Worm (Caenorhabditis elegans) whole organism, L4 larva: ENCODE results near the gene Y53C12A.10.

Experiments
- D1046.2 ChIP-seq: fragments of 200-800 bp; sonication (Bioruptor generic); IDR thresholded peaks from 2 replicates; pipeline ENCODE4 v1.3.6; 2022; ENCODE audit warnings: missing genetic modification characterization, missing compliant biosample characterization
- F10B5.3 ChIP-seq: sonication (generic microtip); optimal IDR thresholded peaks from 2 replicates; lab custom pipeline; 2016; ENCODE audit warnings: mild to moderate bottlenecking, missing genetic modification characterization, missing compliant biosample characterization
- F26F4.8 ChIP-seq: fragments of 200-800 bp; sonication (Bioruptor generic); conservative IDR thresholded peaks from 2 replicates; pipeline ENCODE4 v1.3.6; 2022; ENCODE audit warnings: missing genetic modification characterization, missing compliant biosample characterization
- F37D6.2 ChIP-seq: sonication (generic microtip); optimal IDR thresholded peaks from 2 replicates; lab custom pipeline; 2016; ENCODE audit warnings: mild to moderate bottlenecking, missing genetic modification characterization, missing compliant biosample characterization
- Y48G9A.11 ChIP-seq: fragments of 200-800 bp; sonication (Bioruptor generic); IDR thresholded peaks from 2 replicates; pipeline ENCODE4 v1.3.6; 2022; ENCODE audit warnings: missing genetic modification reagents, missing genetic modification characterization, missing compliant biosample characterization
- Y75B8A.6 ChIP-seq: fragments of 200-800 bp; sonication (Bioruptor generic); IDR thresholded peaks from 2 replicates; pipeline ENCODE4 v1.3.6; 2022; ENCODE audit warnings: missing genetic modification reagents, missing genetic modification characterization, missing compliant biosample characterization
- ZK337.2 ChIP-seq: fragments of 200-800 bp; sonication (Bioruptor generic); IDR thresholded peaks from 2 replicates; pipeline ENCODE4 v1.3.6; 2022; ENCODE audit warnings: missing genetic modification reagents, missing genetic modification characterization, missing compliant biosample characterization
- aly-2 ChIP-seq: sonication (generic microtip); optimal IDR thresholded peaks from 2 replicates; lab custom pipeline; 2018; ENCODE audit warnings: missing biosample characterization, missing genetic modification characterization
- ama-1 ChIP-seq: fragments of 150-350 bp; optimal IDR thresholded peaks from 2 replicates; lab custom pipeline; 2014; ENCODE audit warnings: inconsistent platforms, mixed read lengths
- arid-1 ChIP-seq: fragments of 200-800 bp; sonication (Bioruptor generic); conservative IDR thresholded peaks from 2 replicates; pipeline ENCODE4 v1.3.6; 2022; ENCODE audit warnings: missing genetic modification reagents, missing genetic modification characterization, missing compliant biosample characterization
- attf-4 ChIP-seq: sonication (generic microtip); optimal IDR thresholded peaks from 3 replicates; lab custom pipeline; 2017; ENCODE audit warnings: missing biosample characterization, missing genetic modification characterization
- ceh-20 ChIP-seq: fragments of 200-800 bp; sonication (Bioruptor generic); IDR thresholded peaks from 2 replicates; pipeline ENCODE4 v1.3.6; 2022; ENCODE audit warnings: missing genetic modification reagents, missing genetic modification characterization, missing compliant biosample characterization
- ceh-44 ChIP-seq: fragments of 200-800 bp; sonication (Bioruptor generic); IDR thresholded peaks from 2 replicates; pipeline ENCODE4 v1.3.6; 2022; ENCODE audit warnings: missing genetic modification reagents, missing genetic modification characterization, missing compliant biosample characterization
- ceh-62 ChIP-seq: sonication (generic microtip); optimal IDR thresholded peaks from 2 replicates; lab custom pipeline; 2017; ENCODE audit warnings: missing biosample characterization, missing genetic modification characterization
- ceh-82 ChIP-seq: sonication (generic microtip); optimal IDR thresholded peaks from 2 replicates; lab custom pipeline; 2017; ENCODE audit warnings: missing biosample characterization, missing genetic modification characterization
- ces-1 ChIP-seq: fragments of 150-350 bp; sonication (generic microtip); optimal IDR thresholded peaks from 4 replicates; lab custom pipeline; 2014; ENCODE audit warnings: missing biosample characterization, missing genetic modification reagents, missing genetic modification characterization
- ctbp-1 ChIP-seq: fragments of 200-800 bp; sonication (Bioruptor generic); IDR thresholded peaks from 2 replicates; pipeline ENCODE4 v1.3.6; 2022; ENCODE audit warnings: missing genetic modification reagents, missing genetic modification characterization, missing compliant biosample characterization
- daf-16 ChIP-seq, 3 experiments: sonication (generic microtip); optimal IDR thresholded peaks; 2 replicates each; lab custom pipeline; 2016 to 2017; ENCODE audit warnings: missing genetic modification characterization in 3 of 3, missing genetic modification reagents in 3 of 3, mild to moderate bottlenecking in 2 of 3, missing compliant biosample characterization in 2 of 3, missing biosample characterization in 1 of 3, moderate library complexity in 1 of 3
- daf-19 ChIP-seq: fragments of 200-800 bp; sonication (Bioruptor generic); conservative IDR thresholded peaks from 2 replicates; pipeline ENCODE4 v1.3.6; 2022; ENCODE audit warnings: missing genetic modification characterization, missing compliant biosample characterization
- daf-8 ChIP-seq: fragments of 200-800 bp; sonication (Bioruptor generic); IDR thresholded peaks from 2 replicates; pipeline ENCODE4 v1.3.6; 2022; ENCODE audit warnings: missing genetic modification characterization, missing compliant biosample characterization
- dmd-6 ChIP-seq: fragments of 200-800 bp; sonication (Bioruptor generic); IDR thresholded peaks from 2 replicates; pipeline ENCODE4 v1.3.6; 2022; ENCODE audit warnings: missing genetic modification reagents, missing genetic modification characterization, missing compliant biosample characterization
- fos-1 ChIP-seq: fragments of 150-350 bp; optimal IDR thresholded peaks from 2 replicates; lab custom pipeline; 2014; ENCODE audit warnings: missing biosample characterization, missing genetic modification characterization
- hlh-30 ChIP-seq: sonication (generic microtip); optimal IDR thresholded peaks from 2 replicates; lab custom pipeline; 2017; ENCODE audit warnings: antibody characterized with exemption, mild to moderate bottlenecking, missing genetic modification characterization, missing compliant biosample characterization; ENCODE audit not compliant: insufficient read depth
- hmg-1.1 ChIP-seq: fragments of 200-800 bp; sonication (Bioruptor generic); IDR thresholded peaks from 2 replicates; pipeline ENCODE4 v1.3.6; 2022; ENCODE audit warnings: missing genetic modification reagents, missing genetic modification characterization, missing compliant biosample characterization
- lim-7 ChIP-seq: fragments of 200-800 bp; sonication (Bioruptor generic); IDR thresholded peaks from 2 replicates; pipeline ENCODE4 v1.3.6; 2022; ENCODE audit warnings: missing genetic modification characterization, missing compliant biosample characterization
- lin-1 ChIP-seq: fragments of 200-800 bp; sonication (Bioruptor generic); IDR thresholded peaks from 2 replicates; pipeline ENCODE4 v1.3.6; 2022; ENCODE audit warnings: missing genetic modification reagents, missing genetic modification characterization, missing compliant biosample characterization
- lsy-2 ChIP-seq, 2 experiments: fragments of 150-350 bp in 1 of 2; sonication (generic microtip) in 1 of 2; optimal IDR thresholded peaks; 2 replicates each; lab custom pipeline; 2014 to 2017; ENCODE audit warnings: missing biosample characterization in 2 of 2, missing genetic modification characterization in 2 of 2
- madf-9 ChIP-seq: fragments of 200-800 bp; sonication (Bioruptor generic); conservative IDR thresholded peaks from 2 replicates; pipeline ENCODE4 v1.3.6; 2022; ENCODE audit warnings: missing genetic modification reagents, missing genetic modification characterization, missing compliant biosample characterization
- mep-1 ChIP-seq: fragments of 150-350 bp; sonication (generic microtip); optimal IDR thresholded peaks from 3 replicates; lab custom pipeline; 2014; ENCODE audit warnings: missing biosample characterization, missing genetic modification characterization
- mes-2 ChIP-seq: sonication (generic microtip); optimal IDR thresholded peaks from 2 replicates; lab custom pipeline; 2016; ENCODE audit warnings: missing genotype, mild to moderate bottlenecking, missing genetic modification characterization, missing compliant biosample characterization; ENCODE audit not compliant: poor library complexity, severe bottlenecking
- mxl-3 ChIP-seq: fragments of 200-800 bp; sonication (Bioruptor generic); optimal IDR thresholded peaks from 2 replicates; lab custom pipeline; 2018; ENCODE audit warnings: mild to moderate bottlenecking, missing genetic modification characterization, missing compliant biosample characterization
- nhr-11 ChIP-seq: fragments of 150-350 bp; optimal IDR thresholded peaks from 2 replicates; lab custom pipeline; 2014; ENCODE audit warnings: missing biosample characterization, missing genetic modification characterization
- nhr-28 ChIP-seq: fragments of 150-350 bp; optimal IDR thresholded peaks from 2 replicates; lab custom pipeline; 2014; ENCODE audit warnings: missing biosample characterization, missing genetic modification characterization
- nhr-41 ChIP-seq: fragments of 200-800 bp; sonication (Bioruptor generic); IDR thresholded peaks from 2 replicates; pipeline ENCODE4 v1.3.6; 2022; ENCODE audit warnings: missing genetic modification reagents, missing genetic modification characterization, missing compliant biosample characterization
- nhr-42 ChIP-seq: fragments of 200-800 bp; sonication (Bioruptor generic); IDR thresholded peaks from 2 replicates; pipeline ENCODE4 v1.3.6; 2022; ENCODE audit warnings: missing genetic modification characterization, missing compliant biosample characterization
- nhr-6 ChIP-seq: fragments of 150-350 bp; optimal IDR thresholded peaks from 2 replicates; lab custom pipeline; 2014; ENCODE audit warnings: missing biosample characterization, missing genetic modification characterization
- nhr-77 ChIP-seq: fragments of 150-350 bp; optimal IDR thresholded peaks from 2 replicates; lab custom pipeline; 2014; ENCODE audit warnings: missing biosample characterization, missing genetic modification characterization
- pha-4 ChIP-seq, 2 experiments: fragments of 150-350 bp in 1 of 2; fragments of 200-800 bp in 1 of 2; sonication (Bioruptor generic) in 1 of 2; IDR thresholded peaks in 1 of 2; optimal IDR thresholded peaks in 1 of 2; 2 replicates each; pipeline versions ENCODE4 v1.3.6 to Lab custom; 2014 to 2022; ENCODE audit warnings: missing genetic modification characterization in 2 of 2, missing genetic modification reagents in 2 of 2, missing biosample characterization in 1 of 2, missing compliant biosample characterization in 1 of 2
- php-3 ChIP-seq: fragments of 200-800 bp; sonication (Bioruptor generic); IDR thresholded peaks from 2 replicates; pipeline ENCODE4 v1.3.6; 2022; ENCODE audit warnings: missing genetic modification reagents, missing genetic modification characterization, missing compliant biosample characterization
- rbr-2 ChIP-seq: sonication (generic microtip); optimal IDR thresholded peaks from 2 replicates; lab custom pipeline; 2016; ENCODE audit warnings: missing genotype, missing genetic modification characterization, missing compliant biosample characterization
- snpc-1.2 ChIP-seq: fragments of 200-800 bp; sonication (Bioruptor generic); IDR thresholded peaks from 2 replicates; pipeline ENCODE4 v1.3.6; 2022; ENCODE audit warnings: missing genetic modification reagents, missing genetic modification characterization, missing compliant biosample characterization
- spr-1 ChIP-seq: sonication (generic microtip); optimal IDR thresholded peaks from 2 replicates; lab custom pipeline; 2016; ENCODE audit warnings: mild to moderate bottlenecking, missing genetic modification characterization, missing compliant biosample characterization
- tag-97 ChIP-seq: fragments of 200-800 bp; sonication (Bioruptor generic); IDR thresholded peaks from 2 replicates; pipeline ENCODE4 v1.3.6; 2022; ENCODE audit warnings: missing genetic modification characterization, missing compliant biosample characterization
- unc-130 ChIP-seq: sonication (generic microtip); optimal IDR thresholded peaks from 2 replicates; lab custom pipeline; 2016; ENCODE audit warnings: missing genetic modification reagents, missing genetic modification characterization, missing compliant biosample characterization
- unc-62 ChIP-seq, 3 experiments: fragments of 150-350 bp in 1 of 3; sonication (generic microtip); optimal IDR thresholded peaks in 2 of 3; peaks in 1 of 3; 1 replicate in 1 of 3; 2 replicates in 2 of 3; lab custom pipeline; 2014 to 2017; ENCODE audit warnings: missing biosample characterization in 3 of 3, missing genetic modification characterization in 3 of 3, missing genetic modification reagents in 3 of 3, missing genotype in 1 of 3
- zag-1 ChIP-seq: fragments of 150-350 bp; optimal IDR thresholded peaks from 2 replicates; lab custom pipeline; 2014; ENCODE audit warnings: missing biosample characterization, missing genetic modification characterization
- zip-2 ChIP-seq: fragments of 150-350 bp; optimal IDR thresholded peaks from 2 replicates; lab custom pipeline; 2014; ENCODE audit warnings: missing biosample characterization, missing genetic modification characterization

Y53C12A.10 gene

DNA sequence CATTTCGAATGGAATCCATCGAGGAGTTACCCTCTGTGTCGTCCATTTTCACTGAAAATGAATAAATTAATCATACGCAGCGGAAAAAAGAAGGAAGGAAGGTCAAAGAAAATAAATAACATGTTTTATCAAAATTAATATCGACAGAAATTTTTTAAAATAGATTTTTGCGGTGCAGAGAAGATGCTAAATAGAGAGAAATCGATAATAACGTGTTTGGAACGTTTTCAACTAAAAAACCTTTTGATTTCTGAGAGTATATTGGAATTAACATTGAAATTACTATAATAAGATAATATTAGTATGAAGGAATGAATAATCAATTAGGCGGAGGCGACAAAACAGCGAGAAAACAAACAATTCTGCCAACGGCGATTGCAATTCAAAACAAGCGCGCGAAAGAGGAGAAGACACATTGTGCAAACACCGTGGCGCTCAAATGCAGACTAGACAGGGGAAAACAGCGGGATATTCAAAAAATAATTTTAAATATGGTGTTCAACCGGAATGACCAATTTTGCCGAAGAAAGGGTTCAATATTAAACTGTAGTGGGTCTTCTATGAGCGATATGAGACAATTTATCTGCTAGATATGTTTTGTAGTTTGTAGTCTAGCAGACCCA, 11.9 kb upstream of the Y53C12A.10 start, which contains the start of gene wee-1.3 (continued):
- TF ChIP-seq spr-1, result peak; percentile 12
- TF ChIP-seq nhr-28 (tag; lab: Kevin White, UChicago), result peak; percentile 60
- no peak for TF ChIP-seq fos-1
- TF ChIP-seq nhr-6 (tag; lab: Kevin White, UChicago), result peak; percentile 73

DNA sequence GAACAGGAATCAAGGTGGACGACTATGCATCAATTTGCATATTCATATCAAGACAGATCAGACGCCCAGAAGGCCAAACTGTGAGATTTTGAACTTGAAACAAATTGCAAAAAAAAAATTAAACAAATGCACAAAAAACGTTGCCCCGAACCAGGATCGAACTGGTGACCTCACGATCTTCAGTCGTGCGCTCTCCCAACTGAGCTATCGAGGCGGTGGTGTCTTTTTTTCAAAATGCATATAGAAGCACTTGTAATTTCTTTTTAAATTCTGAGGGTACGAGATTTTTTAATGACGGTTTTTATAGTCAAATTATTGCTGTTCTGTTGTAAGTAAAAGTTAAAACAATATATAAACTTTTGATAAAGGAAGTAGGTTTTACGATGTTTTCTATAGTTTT, 8.4 kb upstream of the Y53C12A.10 start:
- peak; percentile 58; the same call in 1 of the 2 replicates for TF ChIP-seq pha-4 (GFP tag; IDR thresholded peaks at IDR 0.05; lab: Robert Waterston, UW)
- TF ChIP-seq pha-4 (tag; optimal IDR thresholded peaks at IDR 0.05; lab: Kevin White, UChicago), result no peak
- TF ChIP-seq F26F4.8 (GFP tag; lab: Robert Waterston, UW), result no peak
- TF ChIP-seq hmg-1.1 (GFP tag; lab: Robert Waterston, UW), result no peak
- no peak for TF ChIP-seq aly-2 (tag; lab: Kevin White, UChicago)
- TF ChIP-seq snpc-1.2 (GFP tag; lab: Robert Waterston, UW), result no peak
- peak; percentile 32 for TF ChIP-seq mep-1 (tag; lab: Kevin White, UChicago)
- TF ChIP-seq attf-4 (tag; lab: Kevin White, UChicago), result no peak
- no peak for TF ChIP-seq Y75B8A.6 (GFP tag; lab: Robert Waterston, UW)
- TF ChIP-seq ctbp-1 (GFP tag; lab: Robert Waterston, UW), result no peak
- TF ChIP-seq nhr-6 (tag; lab: Kevin White, UChicago), result no peak
- peak; percentile 0 for TF ChIP-seq unc-130 (GFP tag; lab: Kevin White, UChicago)
- TF ChIP-seq lin-1 (GFP tag; lab: Robert Waterston, UW), result no peak
- no peak for TF ChIP-seq F10B5.3
- peak; percentile 59 for TF ChIP-seq mes-2 (tag; lab: Kevin White, UChicago)
- TF ChIP-seq zip-2, result no peak
- no peak for TF ChIP-seq daf-8
- no peak for TF ChIP-seq nhr-42 (GFP tag; lab: Robert Waterston, UW)
- no peak for TF ChIP-seq nhr-41 (GFP tag; lab: Robert Waterston, UW)
- TF ChIP-seq ceh-20 (GFP tag; lab: Robert Waterston, UW), result no peak
- TF ChIP-seq ama-1 (lab: Kevin White, UChicago), result no peak
- no peak for TF ChIP-seq nhr-77 (tag; lab: Kevin White, UChicago)
- no peak for TF ChIP-seq rbr-2 (tag; lab: Kevin White, UChicago)
- TF ChIP-seq F37D6.2 (tag; lab: Kevin White, UChicago), result no peak
- TF ChIP-seq zag-1 (tag; lab: Kevin White, UChicago), result no peak
- no peak for TF ChIP-seq unc-62 (GFP tag; optimal IDR thresholded peaks at IDR 0.05 in 1 of 2; lab: Kevin White, UChicago)
- TF ChIP-seq unc-62 (tag; optimal IDR thresholded peaks at IDR 0.05; lab: Kevin White, UChicago), result no peak
- TF ChIP-seq ceh-82 (tag; lab: Kevin White, UChicago), result no peak
- TF ChIP-seq daf-19 (GFP tag; lab: Robert Waterston, UW), result no peak
- no peak for TF ChIP-seq ZK337.2 (GFP tag; lab: Robert Waterston, UW)
- TF ChIP-seq D1046.2 (GFP tag; lab: Robert Waterston, UW), result no peak
- TF ChIP-seq arid-1 (GFP tag; lab: Robert Waterston, UW), result no peak
- TF ChIP-seq nhr-11 (tag; lab: Kevin White, UChicago), result no peak
- TF ChIP-seq tag-97, result no peak
- 0 out of 2 replicates have a peak, but pooled peaks have one; percentile 13 for TF ChIP-seq ceh-44 (GFP tag; lab: Robert Waterston, UW)
- TF ChIP-seq daf-16 (GFP tag; optimal IDR thresholded peaks at IDR 0.05; lab: Kevin White, UChicago), result peak in 1 of 2 experiments; percentile 29
- no peak for TF ChIP-seq daf-16 (tag; optimal IDR thresholded peaks at IDR 0.05; lab: Kevin White, UChicago)
- peak; percentile 39; the same call in 1 of the 2 replicates for TF ChIP-seq Y48G9A.11
- TF ChIP-seq lim-7, result peak; percentile 67
- TF ChIP-seq ces-1, result no peak
- peak; percentile 27; the same call in 1 of the 2 replicates for TF ChIP-seq dmd-6
- TF ChIP-seq spr-1, result no peak
- peak in 1 of 2 experiments; percentile 42 for TF ChIP-seq lsy-2 (tag; optimal IDR thresholded peaks at IDR 0.05; lab: Kevin White, UChicago)
- no peak for TF ChIP-seq madf-9 (GFP tag; lab: Robert Waterston, UW)
- no peak for TF ChIP-seq php-3 (GFP tag; lab: Robert Waterston, UW)
- TF ChIP-seq hlh-30, result peak; percentile 36
- TF ChIP-seq mxl-3 (GFP tag; lab: Kevin White, UChicago), result no peak
- TF ChIP-seq fos-1, result no peak
- no peak for TF ChIP-seq ceh-62 (tag; lab: Kevin White, UChicago)
